ENCODE assay signal across 5 fruit fly cellular contexts in the genomic region with DNA sequence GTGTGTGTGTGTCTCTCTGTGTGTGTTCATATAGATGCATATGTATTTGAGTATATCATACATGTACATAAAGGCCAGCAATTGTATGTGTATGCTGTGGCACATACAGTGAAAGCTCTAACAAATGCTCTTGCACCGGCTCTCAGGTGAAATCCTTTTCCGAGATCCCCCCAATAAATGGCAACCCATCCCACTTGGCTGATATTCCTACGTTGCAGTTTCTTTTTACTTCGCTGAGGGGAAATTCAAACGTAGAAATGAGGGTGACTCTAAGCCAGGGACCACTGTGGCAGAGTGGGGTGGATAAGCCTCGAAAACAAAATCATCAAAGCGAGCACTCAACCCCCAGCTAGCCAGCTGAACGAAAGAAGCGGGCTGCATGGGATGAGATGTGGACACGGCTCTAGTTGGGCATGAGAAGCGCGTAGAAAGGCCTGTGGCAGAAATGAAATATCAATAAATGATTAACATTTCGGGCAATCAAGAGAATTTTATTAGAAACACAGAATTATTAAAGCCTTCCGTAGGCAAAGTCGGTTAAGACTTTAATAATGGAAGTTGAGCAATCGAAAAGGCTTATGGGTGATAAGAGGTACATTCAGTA.
TF ChIP-seq lines count a peak whose summit lies in the region.

No protein-coding gene starts in this region.

TF ChIP-seq in whole organism, adult, 20 proteins besides CTCF, POLR2A, EP300 and RAD21 (continued from another document):
- TF ChIP-seq CG1620 (GFP tag; optimal IDR thresholded peaks at IDR 0.05; lab: Kevin White, UChicago) (peak; percentile 65), cic (GFP tag; optimal IDR thresholded peaks at IDR 0.05; lab: Kevin White, UChicago) (peak; percentile 78), CG7045 (GFP tag; optimal IDR thresholded peaks at IDR 0.05; lab: Kevin White, UChicago) (peak; percentile 94), Crg-1 (GFP tag; optimal IDR thresholded peaks at IDR 0.05; lab: Kevin White, UChicago) (peak; percentile 74)

TF ChIP-seq in whole organism, embryonic, 481 proteins besides CTCF, POLR2A, EP300 and RAD21 (continued from another document and continues in another):
- TF ChIP-seq vvl (GFP tag; IDR thresholded peaks at IDR 0.05; lab: Robert Waterston, UW) = peak; percentile 100
- peak; percentile 82 for TF ChIP-seq CG7928 (GFP tag; optimal IDR thresholded peaks at IDR 0.05; lab: Kevin White, UChicago)
- peak; percentile 99 for TF ChIP-seq CG11504 (tag; optimal IDR thresholded peaks at IDR 0.05; lab: Kevin White, UChicago)
- TF ChIP-seq pho (GFP tag; optimal IDR thresholded peaks at IDR 0.05; lab: Kevin White, UChicago) = peak; percentile 97
- TF ChIP-seq CG6654 (GFP tag; optimal IDR thresholded peaks at IDR 0.05; lab: Kevin White, UChicago) = peak; percentile 93
- peak; percentile 100 for TF ChIP-seq Xrp1 (GFP tag; IDR thresholded peaks at IDR 0.05; lab: Robert Waterston, UW)
- peak; percentile 92 for TF ChIP-seq CG15696 (tag; optimal IDR thresholded peaks at IDR 0.05; lab: Kevin White, UChicago)
- TF ChIP-seq CG11085 (GFP tag; IDR thresholded peaks at IDR 0.05; lab: Robert Waterston, UW) = peak; percentile 98
- TF ChIP-seq CG4707 (GFP tag; optimal IDR thresholded peaks at IDR 0.05; lab: Kevin White, UChicago) = peak; percentile 98
- peak; percentile 89 to 100 for TF ChIP-seq bsh (GFP tag; optimal IDR thresholded peaks at IDR 0.05; lab: Kevin White, UChicago)
- peak; percentile 21; the same call in 1 of the 3 replicates for TF ChIP-seq knrl (GFP tag; IDR thresholded peaks at IDR 0.05; lab: Robert Waterston, UW; ENCODE audit: partially characterized antibody)
- peak; percentile 99 for TF ChIP-seq CG7372 (GFP tag; IDR thresholded peaks at IDR 0.05; lab: Robert Waterston, UW)
- peak; percentile 96 for TF ChIP-seq sug (tag; optimal IDR thresholded peaks at IDR 0.05; lab: Kevin White, UChicago)
- peak; percentile 99 for TF ChIP-seq CG4820 (GFP tag; optimal IDR thresholded peaks at IDR 0.05; lab: Kevin White, UChicago)
- TF ChIP-seq stc (GFP tag; IDR thresholded peaks at IDR 0.05; lab: Robert Waterston, UW) = peak; percentile 100
- no peak for TF ChIP-seq tll (GFP tag; optimal IDR thresholded peaks at IDR 0.05; lab: Kevin White, UChicago)
- TF ChIP-seq CG10209 (GFP tag; optimal IDR thresholded peaks at IDR 0.05; lab: Kevin White, UChicago) = peak; percentile 99
- peak in 1 of 2 experiments; percentile 11 for TF ChIP-seq Dfd (GFP tag; optimal IDR thresholded peaks at IDR 0.05; lab: Kevin White, UChicago)
- TF ChIP-seq bowl (GFP tag; IDR thresholded peaks at IDR 0.05; lab: Robert Waterston, UW) = peak; percentile 99
- peak; percentile 99 for TF ChIP-seq CG1529 (GFP tag; optimal IDR thresholded peaks at IDR 0.05; lab: Kevin White, UChicago)
- TF ChIP-seq CG1233 (GFP tag; optimal IDR thresholded peaks at IDR 0.05; lab: Kevin White, UChicago) = peak; percentile 99
- TF ChIP-seq CG14050 (GFP tag; IDR thresholded peaks at IDR 0.05; lab: Robert Waterston, UW) = peak; percentile 99
- peak; percentile 100 for TF ChIP-seq Rfx (GFP tag; IDR thresholded peaks at IDR 0.05; lab: Robert Waterston, UW)
- TF ChIP-seq CG42726 (GFP tag; IDR thresholded peaks at IDR 0.05; lab: Robert Waterston, UW; ENCODE audit: partially characterized antibody) = peak; percentile 36; the same call in 1 of the 2 replicates
- peak; percentile 93 for TF ChIP-seq CG10267 (tag; optimal IDR thresholded peaks at IDR 0.05; lab: Kevin White, UChicago)
- peak; percentile 99 for TF ChIP-seq Dip3 (GFP tag; optimal IDR thresholded peaks at IDR 0.05; lab: Kevin White, UChicago)
- peak; percentile 76 for TF ChIP-seq CG9797 (GFP tag; optimal IDR thresholded peaks at IDR 0.05; lab: Kevin White, UChicago)
- peak; percentile 100 for TF ChIP-seq ken (GFP tag; IDR thresholded peaks at IDR 0.05; lab: Robert Waterston, UW)
- peak; percentile 89 for TF ChIP-seq CG18011 (GFP tag; optimal IDR thresholded peaks at IDR 0.05; lab: Kevin White, UChicago)

TF ChIP-seq in whole organism, prepupa, 60 proteins besides CTCF, POLR2A, EP300 and RAD21 (continued from another document and continues in another):
- TF ChIP-seq fd85E (GFP tag; optimal IDR thresholded peaks at IDR 0.05; lab: Kevin White, UChicago) = peak; percentile 88
- TF ChIP-seq CG3919 (GFP tag; optimal IDR thresholded peaks at IDR 0.05; lab: Kevin White, UChicago) = peak; percentile 98
- peak; percentile 96 for TF ChIP-seq Sox102F (GFP tag; optimal IDR thresholded peaks at IDR 0.05; lab: Kevin White, UChicago)
- TF ChIP-seq Met (GFP tag; optimal IDR thresholded peaks at IDR 0.05; lab: Kevin White, UChicago) = peak; percentile 97
- TF ChIP-seq Sox14 (GFP tag; optimal IDR thresholded peaks at IDR 0.05; lab: Kevin White, UChicago) = peak; percentile 99
- peak; percentile 100 for TF ChIP-seq eg (GFP tag; IDR thresholded peaks at IDR 0.05; lab: Robert Waterston, UW)
- peak; percentile 98 for TF ChIP-seq Eip75B (GFP tag; optimal IDR thresholded peaks at IDR 0.05; lab: Kevin White, UChicago)
- peak; percentile 96 for TF ChIP-seq Ets21C (GFP tag; optimal IDR thresholded peaks at IDR 0.05; lab: Kevin White, UChicago)
- peak; percentile 97 for TF ChIP-seq CG1621 (tag; optimal IDR thresholded peaks at IDR 0.05; lab: Kevin White, UChicago)
- peak; percentile 95 for TF ChIP-seq CG11902 (GFP tag; optimal IDR thresholded peaks at IDR 0.05; lab: Kevin White, UChicago)
- TF ChIP-seq fkh (GFP tag; optimal IDR thresholded peaks at IDR 0.05; lab: Kevin White, UChicago) = peak; percentile 93
- peak; percentile 85 for TF ChIP-seq spab (GFP tag; optimal IDR thresholded peaks at IDR 0.05; lab: Kevin White, UChicago)
- peak; percentile 98 for TF ChIP-seq Hr38 (GFP tag; optimal IDR thresholded peaks at IDR 0.05; lab: Kevin White, UChicago)
- peak; percentile 96 for TF ChIP-seq CG6276 (GFP tag; optimal IDR thresholded peaks at IDR 0.05; lab: Kevin White, UChicago)
- peak; percentile 98 for TF ChIP-seq Hr39 (GFP tag; optimal IDR thresholded peaks at IDR 0.05; lab: Kevin White, UChicago)
- peak; percentile 96 for TF ChIP-seq net (GFP tag; optimal IDR thresholded peaks at IDR 0.05; lab: Kevin White, UChicago)
- TF ChIP-seq dsx (GFP tag; optimal IDR thresholded peaks at IDR 0.05; lab: Kevin White, UChicago; ENCODE audit: poor library complexity, severe bottlenecking) = peak; percentile 94
- TF ChIP-seq CG11294 (GFP tag; IDR thresholded peaks at IDR 0.05; lab: Robert Waterston, UW) = peak; percentile 99
- TF ChIP-seq CG32006 (GFP tag; optimal IDR thresholded peaks at IDR 0.05; lab: Kevin White, UChicago) = peak; percentile 96
- TF ChIP-seq dac (GFP tag; optimal IDR thresholded peaks at IDR 0.05; lab: Kevin White, UChicago) = peak; percentile 97
- peak; percentile 94 for TF ChIP-seq CG10631 (GFP tag; optimal IDR thresholded peaks at IDR 0.05; lab: Kevin White, UChicago)
- peak; percentile 91 for TF ChIP-seq CG3032 (tag; optimal IDR thresholded peaks at IDR 0.05; lab: Kevin White, UChicago)
- TF ChIP-seq Eip93F (GFP tag; optimal IDR thresholded peaks at IDR 0.05; lab: Kevin White, UChicago) = peak; percentile 98
- TF ChIP-seq ss (GFP tag; optimal IDR thresholded peaks at IDR 0.05; lab: Kevin White, UChicago) = peak; percentile 86 to 93
- TF ChIP-seq Lpt (GFP tag; optimal IDR thresholded peaks at IDR 0.05; lab: Kevin White, UChicago) = peak; percentile 99
- TF ChIP-seq OdsH (GFP tag; optimal IDR thresholded peaks at IDR 0.05; lab: Kevin White, UChicago) = peak; percentile 98
- TF ChIP-seq cyc (GFP tag; optimal IDR thresholded peaks at IDR 0.05; lab: Kevin White, UChicago) = peak; percentile 99
- peak; percentile 96 for TF ChIP-seq topi (GFP tag; optimal IDR thresholded peaks at IDR 0.05; lab: Kevin White, UChicago)
- peak; percentile 97 for TF ChIP-seq Ets96B (tag; optimal IDR thresholded peaks at IDR 0.05; lab: Kevin White, UChicago)
- TF ChIP-seq Sox15 (GFP tag; optimal IDR thresholded peaks at IDR 0.05; lab: Kevin White, UChicago) = peak; percentile 89

TF ChIP-seq in whole organism, pupa, 21 proteins besides CTCF, POLR2A, EP300 and RAD21 (continued from another document):
- TF ChIP-seq CG17806 (tag; optimal IDR thresholded peaks at IDR 0.05; lab: Kevin White, UChicago) = peak; percentile 97
- peak; percentile 84 for TF ChIP-seq CG13204 (GFP tag; optimal IDR thresholded peaks at IDR 0.05; lab: Kevin White, UChicago)

TF ChIP-seq in whole organism, wandering third instar larva, 38 proteins besides CTCF, POLR2A, EP300 and RAD21 (continued from another document):
- TF ChIP-seq Vsx2 (GFP tag; optimal IDR thresholded peaks at IDR 0.05; lab: Kevin White, UChicago; ENCODE audit: partially characterized antibody) (no peak), jim (GFP tag; optimal IDR thresholded peaks at IDR 0.05; lab: Kevin White, UChicago) (peak; percentile 34), OdsH (GFP tag; optimal IDR thresholded peaks at IDR 0.05; lab: Kevin White, UChicago) (peak; percentile 95), br (GFP tag; optimal IDR thresholded peaks at IDR 0.05; lab: Kevin White, UChicago) (peak; percentile 97), foxo (GFP tag; optimal IDR thresholded peaks at IDR 0.05; lab: Kevin White, UChicago) (peak; percentile 88 to 97), h (GFP tag; optimal IDR thresholded peaks at IDR 0.05; lab: Kevin White, UChicago) (peak; percentile 99), Mio (GFP tag; optimal IDR thresholded peaks at IDR 0.05; lab: Kevin White, UChicago) (peak; percentile 93), psq (GFP tag; optimal IDR thresholded peaks at IDR 0.05; lab: Kevin White, UChicago) (peak; percentile 83), lola (GFP tag; optimal IDR thresholded peaks at IDR 0.05; lab: Kevin White, UChicago) (no peak), usp (GFP tag; optimal IDR thresholded peaks at IDR 0.05; lab: Kevin White, UChicago) (no peak), sage (GFP tag; optimal IDR thresholded peaks at IDR 0.05; lab: Kevin White, UChicago) (peak; percentile 95), N (GFP tag; optimal IDR thresholded peaks at IDR 0.05; lab: Kevin White, UChicago) (no peak), Hnf4 (GFP tag; optimal IDR thresholded peaks at IDR 0.05; lab: Kevin White, UChicago) (peak; percentile 97), Rel (GFP tag; optimal IDR thresholded peaks at IDR 0.05; lab: Kevin White, UChicago) (peak; percentile 86), Rel (tag; optimal IDR thresholded peaks at IDR 0.05; lab: Kevin White, UChicago) (peak; percentile 85), CG9705 (GFP tag; optimal IDR thresholded peaks at IDR 0.05; lab: Kevin White, UChicago) (peak; percentile 87), rgr (GFP tag; optimal IDR thresholded peaks at IDR 0.05; lab: Kevin White, UChicago) (peak; percentile 92), ey (GFP tag; optimal IDR thresholded peaks at IDR 0.05; lab: Kevin White, UChicago) (peak; percentile 98), HLH106 (tag; optimal IDR thresholded peaks at IDR 0.05; lab: Kevin White, UChicago) (peak; percentile 97)
